Fruit fly (Drosophila melanogaster) whole organism, prepupa: ENCODE measurements around the gene CG42264.

Experiments used
- Blimp-1 ChIP-seq: fragments of 200-800 bp; sonication (Bioruptor generic); optimal IDR thresholded peaks from 3 replicates; lab custom pipeline; 2017; ENCODE audit warnings: missing biosample characterization, missing genetic modification characterization, mild to moderate bottlenecking, moderate library complexity, missing genetic modification reagents
- CG10631 ChIP-seq: fragments of 200-800 bp; sonication (Bioruptor generic); optimal IDR thresholded peaks from 2 replicates; lab custom pipeline; 2016; ENCODE audit warnings: missing biosample characterization, missing genetic modification characterization
- CG10669 ChIP-seq: fragments of 200-800 bp; sonication (Bioruptor generic); optimal IDR thresholded peaks from 3 replicates; lab custom pipeline; 2018; ENCODE audit warnings: missing biosample characterization, mild to moderate bottlenecking, missing genetic modification characterization, moderate library complexity
- CG11294 ChIP-seq: fragments of 200-800 bp; sonication (Bioruptor generic); IDR thresholded peaks from 2 replicates; pipeline ENCODE4 v1.3.6; 2022; ENCODE audit warnings: missing biosample characterization, missing genetic modification characterization
- CG11762 ChIP-seq: fragments of 200-800 bp; sonication (Bioruptor generic); optimal IDR thresholded peaks from 3 replicates; lab custom pipeline; 2016; ENCODE audit warnings: missing biosample characterization, missing genetic modification characterization; ENCODE audit not compliant: insufficient read depth
- CG15336 ChIP-seq: fragments of 200-800 bp; sonication (Bioruptor generic); IDR thresholded peaks from 2 replicates; pipeline ENCODE4 v1.3.6; 2022; ENCODE audit warnings: missing biosample characterization, missing genetic modification characterization
- CG1621 ChIP-seq: fragments of 200-800 bp; sonication (Bioruptor generic); optimal IDR thresholded peaks from 3 replicates; lab custom pipeline; 2018; ENCODE audit warnings: missing biosample characterization, mild to moderate bottlenecking, missing genetic modification characterization
- CG16779 ChIP-seq: fragments of 200-800 bp; sonication (Bioruptor generic); optimal IDR thresholded peaks from 3 replicates; lab custom pipeline; 2017; ENCODE audit warnings: missing biosample characterization, mild to moderate bottlenecking, missing genetic modification characterization
- CG3032 ChIP-seq: fragments of 200-800 bp; optimal IDR thresholded peaks from 2 replicates; lab custom pipeline; 2019; ENCODE audit warnings: missing biosample characterization, mild to moderate bottlenecking, missing genetic modification characterization, moderate library complexity
- CG31627 ChIP-seq: fragments of 200-800 bp; sonication (Bioruptor generic); optimal IDR thresholded peaks from 3 replicates; lab custom pipeline; 2016; ENCODE audit warnings: missing biosample characterization, missing genetic modification characterization
- CG32006 ChIP-seq: fragments of 200-800 bp; sonication (Bioruptor generic); optimal IDR thresholded peaks from 3 replicates; lab custom pipeline; 2017; ENCODE audit warnings: missing biosample characterization, mild to moderate bottlenecking, missing genetic modification characterization
- CG3919 ChIP-seq: fragments of 200-800 bp; sonication (Bioruptor generic); optimal IDR thresholded peaks from 3 replicates; lab custom pipeline; 2016; ENCODE audit warnings: missing biosample characterization, missing genetic modification characterization
- CG4318 ChIP-seq: fragments of 200-800 bp; sonication (Bioruptor generic); optimal IDR thresholded peaks from 3 replicates; lab custom pipeline; 2017; ENCODE audit warnings: missing biosample characterization, mild to moderate bottlenecking, missing genetic modification characterization
- CG6163 ChIP-seq: fragments of 200-800 bp; sonication (Bioruptor generic); IDR thresholded peaks from 3 replicates; pipeline ENCODE4 v1.3.6; 2022; ENCODE audit warnings: missing biosample characterization, missing genetic modification characterization
- CG6276 ChIP-seq: fragments of 200-800 bp; sonication (Bioruptor generic); optimal IDR thresholded peaks from 2 replicates; lab custom pipeline; 2017; ENCODE audit warnings: missing biosample characterization, mild to moderate bottlenecking, missing genetic modification characterization
- CG6792 ChIP-seq: fragments of 200-800 bp; sonication (Bioruptor generic); optimal IDR thresholded peaks from 3 replicates; lab custom pipeline; 2016; ENCODE audit warnings: missing biosample characterization, missing genetic modification characterization
- CG6808 ChIP-seq: fragments of 200-800 bp; sonication (Bioruptor generic); optimal IDR thresholded peaks from 3 replicates; lab custom pipeline; 2017; ENCODE audit warnings: missing biosample characterization, missing genetic modification characterization, mild to moderate bottlenecking, moderate library complexity, missing genetic modification reagents
- CG6854 ChIP-seq: fragments of 200-800 bp; sonication (Bioruptor generic); optimal IDR thresholded peaks from 2 replicates; lab custom pipeline; 2017; ENCODE audit warnings: missing biosample characterization, mild to moderate bottlenecking, missing genetic modification characterization
- CG7368 ChIP-seq: fragments of 200-800 bp; sonication (Bioruptor generic); optimal IDR thresholded peaks from 3 replicates; lab custom pipeline; 2016; ENCODE audit warnings: missing biosample characterization, missing genetic modification characterization
- CG9139 ChIP-seq: fragments of 200-800 bp; sonication (Bioruptor generic); optimal IDR thresholded peaks from 3 replicates; lab custom pipeline; 2017; ENCODE audit warnings: missing biosample characterization, mild to moderate bottlenecking, missing genetic modification characterization
- Eip75B ChIP-seq: fragments of 200-800 bp; sonication (Bioruptor generic); optimal IDR thresholded peaks from 3 replicates; lab custom pipeline; 2016; ENCODE audit warnings: missing biosample characterization, missing genetic modification characterization
- Eip78C ChIP-seq: fragments of 200-800 bp; sonication (Bioruptor generic); peaks from one replicate; lab custom pipeline; 2016; ENCODE audit warnings: missing biosample characterization, missing genetic modification characterization
- Ets96B ChIP-seq: fragments of 200-800 bp; optimal IDR thresholded peaks from 2 replicates; lab custom pipeline; 2019; ENCODE audit warnings: missing biosample characterization, mild to moderate bottlenecking, missing genetic modification characterization, moderate library complexity
- Met ChIP-seq: fragments of 200-800 bp; sonication (Bioruptor generic); optimal IDR thresholded peaks from 3 replicates; lab custom pipeline; 2016; ENCODE audit warnings: missing biosample characterization, missing genetic modification characterization
- OdsH ChIP-seq: fragments of 200-800 bp; sonication (Bioruptor generic); optimal IDR thresholded peaks from 3 replicates; lab custom pipeline; 2016; ENCODE audit warnings: missing biosample characterization, missing genetic modification characterization
- Sox102F ChIP-seq: fragments of 200-800 bp; sonication (Bioruptor generic); optimal IDR thresholded peaks from 2 replicates; lab custom pipeline; 2016; ENCODE audit warnings: missing biosample characterization, mild to moderate bottlenecking, missing genetic modification characterization
- achi ChIP-seq: fragments of 200-800 bp; sonication (Bioruptor generic); optimal IDR thresholded peaks from 3 replicates; lab custom pipeline; 2016; ENCODE audit warnings: missing biosample characterization, missing genetic modification characterization
- acj6 ChIP-seq: fragments of 200-800 bp; sonication (Bioruptor generic); optimal IDR thresholded peaks from 3 replicates; lab custom pipeline; 2016; ENCODE audit warnings: missing biosample characterization, missing genetic modification characterization
- cyc ChIP-seq: fragments of 200-800 bp; sonication (Bioruptor generic); optimal IDR thresholded peaks from 3 replicates; lab custom pipeline; 2016; ENCODE audit warnings: missing biosample characterization, missing genetic modification characterization
- eg ChIP-seq: fragments of 200-800 bp; sonication (Bioruptor generic); IDR thresholded peaks from 3 replicates; pipeline ENCODE4 v1.3.6; 2022; ENCODE audit warnings: missing biosample characterization, missing genetic modification characterization
- esn ChIP-seq: fragments of 200-800 bp; sonication (Bioruptor generic); optimal IDR thresholded peaks from 2 replicates; lab custom pipeline; 2016; ENCODE audit warnings: missing biosample characterization, mild to moderate bottlenecking, missing genetic modification characterization, moderate library complexity
- fd85E ChIP-seq: fragments of 200-800 bp; sonication (Bioruptor generic); optimal IDR thresholded peaks from 3 replicates; lab custom pipeline; 2016; ENCODE audit warnings: missing biosample characterization, missing genetic modification characterization
- fkh ChIP-seq: fragments of 200-800 bp; sonication (Bioruptor generic); optimal IDR thresholded peaks from 3 replicates; lab custom pipeline; 2017; ENCODE audit warnings: missing biosample characterization, mild to moderate bottlenecking, missing genetic modification characterization, moderate library complexity
- lz ChIP-seq: fragments of 200-800 bp; sonication (Bioruptor generic); optimal IDR thresholded peaks from 3 replicates; lab custom pipeline; 2016; ENCODE audit warnings: missing biosample characterization, missing genetic modification characterization
- net ChIP-seq: fragments of 200-800 bp; sonication (Bioruptor generic); optimal IDR thresholded peaks from 3 replicates; lab custom pipeline; 2016; ENCODE audit warnings: missing biosample characterization, missing genetic modification characterization
- salr ChIP-seq, 2 experiments: fragments of 200-800 bp; sonication (Bioruptor generic); optimal IDR thresholded peaks; 3 replicates each; lab custom pipeline; 2016 to 2018; ENCODE audit warnings: missing biosample characterization in 2 of 2, missing genetic modification characterization in 2 of 2, mild to moderate bottlenecking in 1 of 2
- spab ChIP-seq: fragments of 200-800 bp; sonication (Bioruptor generic); optimal IDR thresholded peaks from 2 replicates; lab custom pipeline; 2017; ENCODE audit warnings: missing biosample characterization, mild to moderate bottlenecking, missing genetic modification characterization, missing genetic modification reagents
- topi ChIP-seq: fragments of 200-800 bp; sonication (Bioruptor generic); optimal IDR thresholded peaks from 3 replicates; lab custom pipeline; 2016; ENCODE audit warnings: missing biosample characterization, missing genetic modification characterization
- vri ChIP-seq: fragments of 200-800 bp; sonication (Bioruptor generic); optimal IDR thresholded peaks from 3 replicates; lab custom pipeline; 2016; ENCODE audit warnings: missing biosample characterization, mild to moderate bottlenecking, missing genetic modification characterization

Gene CG42264

dm6 chrX:5764001-5764892 is 12.2 kb downstream of the CG42264 start, which contains the start of the genes MAPk-Ak2 and CG42699 (continued):
- TF ChIP-seq CG15336 (GFP tag; lab: Robert Waterston, UW) (no peak), CG32006 (GFP tag; lab: Kevin White, UChicago) (no peak), esn (GFP tag; lab: Kevin White, UChicago) (peak; percentile 72), lz (GFP tag; lab: Kevin White, UChicago) (no peak), fkh (peak; percentile 97), CG9139 (peak; percentile 65), CG1621 (tag; lab: Kevin White, UChicago) (peak; percentile 34), Met (peak; percentile 54), CG11294 (GFP tag; lab: Robert Waterston, UW) (no peak), topi (GFP tag; lab: Kevin White, UChicago) (peak; percentile 47), CG10631 (peak; percentile 49), fd85E (no peak), CG6792 (GFP tag; lab: Kevin White, UChicago) (peak; percentile 54), CG10669 (peak; percentile 58), net (GFP tag; lab: Kevin White, UChicago) (peak; percentile 70), Eip75B (GFP tag; lab: Kevin White, UChicago) (peak; percentile 38), CG3032 (tag; lab: Kevin White, UChicago) (peak; percentile 3), CG4318 (GFP tag; lab: Kevin White, UChicago) (no peak), CG7368 (GFP tag; lab: Kevin White, UChicago) (peak; percentile 59), CG11762 (GFP tag; lab: Kevin White, UChicago) (no peak), acj6 (GFP tag; lab: Kevin White, UChicago) (peak; percentile 10), Eip78C (GFP tag; lab: Kevin White, UChicago) (peak; percentile 87), CG6163 (GFP tag; lab: Robert Waterston, UW) (peak; percentile 34; the same call in 2 of the 3 replicates), CG6808 (peak; percentile 74)

dm6 chrX:5763443-5764000 is 12.9 kb downstream of the CG42264 start:
- TF ChIP-seq CG15336 (GFP tag; lab: Robert Waterston, UW) (peak; percentile 12; the same call in 1 of the 2 replicates), Ets96B (tag; lab: Kevin White, UChicago) (no peak), CG6163 (GFP tag; lab: Robert Waterston, UW) (0 out of 3 replicates have a peak, but pooled peaks have one; percentile 5)

DNA sequence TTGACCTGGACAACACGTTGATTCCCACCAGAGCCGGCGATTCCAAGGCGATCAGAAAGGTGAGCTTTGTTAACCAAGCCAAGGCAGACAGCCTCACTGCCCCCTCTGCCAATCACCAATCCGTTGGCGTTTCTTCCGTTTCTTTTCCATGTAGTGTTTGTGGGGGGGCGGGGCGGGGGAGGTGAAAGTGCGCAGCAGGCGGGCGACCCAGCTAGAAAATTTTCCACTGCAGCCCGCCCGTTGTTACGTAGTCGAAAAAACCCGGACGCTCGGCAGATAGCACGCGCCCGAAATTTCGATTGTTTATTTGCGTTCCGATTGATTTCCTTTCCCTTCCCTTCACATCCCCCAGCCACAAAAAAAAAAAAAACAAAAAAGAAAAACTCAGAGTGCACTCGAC is 20.3 kb downstream of the CG42264 start:
- TF ChIP-seq vri (GFP tag; lab: Kevin White, UChicago) (peak; percentile 39), Sox102F (GFP tag; lab: Kevin White, UChicago) (no peak)

dm6 chrX:5754837-5755828 is 21.3 kb downstream of the CG42264 start, which contains the start of the genes lin-52 and CG15771:
lin-52 (minus strand) TSS chrX:5754958.
CG15771 (plus strand) TSS chrX:5755574.
- TF ChIP-seq CG31627 (GFP tag; lab: Kevin White, UChicago) (peak; percentile 92), lz (GFP tag; lab: Kevin White, UChicago) (peak; percentile 95), CG1621 (tag; lab: Kevin White, UChicago) (peak; percentile 83), eg (peak; percentile 95), CG3919 (GFP tag; lab: Kevin White, UChicago) (peak; percentile 94), CG11762 (GFP tag; lab: Kevin White, UChicago) (peak; percentile 95), CG16779 (tag; lab: Kevin White, UChicago) (peak; percentile 93), CG3032 (tag; lab: Kevin White, UChicago) (peak; percentile 96), spab (GFP tag; lab: Kevin White, UChicago) (peak; percentile 93), CG6808 (peak; percentile 98), salr (GFP tag; optimal IDR thresholded peaks at IDR 0.05; lab: Kevin White, UChicago) (peak; percentile 83 to 92), CG6854 (GFP tag; lab: Kevin White, UChicago) (peak; percentile 96), CG6163 (GFP tag; lab: Robert Waterston, UW) (peak; percentile 94), fd85E (peak; percentile 89), cyc (peak; percentile 92), esn (GFP tag; lab: Kevin White, UChicago) (peak; percentile 96), OdsH (GFP tag; lab: Kevin White, UChicago) (peak; percentile 96), Blimp-1 (GFP tag; lab: Kevin White, UChicago) (peak; percentile 92), CG6276 (GFP tag; lab: Kevin White, UChicago) (peak; percentile 96), achi (GFP tag; lab: Kevin White, UChicago) (peak; percentile 95), fkh (peak; percentile 98)
